Fruit fly (Drosophila melanogaster): ENCODE results near the gene Cpr64Aa.

- TF ChIP-seq CG34406 (GFP tag; optimal IDR thresholded peaks at IDR 0.05) (no peak), Hr38 (GFP tag; optimal IDR thresholded peaks at IDR 0.05) (no peak), CG6854 (GFP tag; optimal IDR thresholded peaks at IDR 0.05) (no peak), Eip75B (GFP tag; optimal IDR thresholded peaks at IDR 0.05) (no peak), Sox102F (GFP tag; optimal IDR thresholded peaks at IDR 0.05) (no peak), Ets96B (tag; optimal IDR thresholded peaks at IDR 0.05) (no peak), salr (GFP tag; optimal IDR thresholded peaks at IDR 0.05) (no peak), CG8319 (GFP tag; optimal IDR thresholded peaks at IDR 0.05) (no peak), Gug (GFP tag; IDR thresholded peaks at IDR 0.05) (no peak), topi (GFP tag; optimal IDR thresholded peaks at IDR 0.05) (no peak), CG7368 (GFP tag; optimal IDR thresholded peaks at IDR 0.05) (no peak), CG11902 (GFP tag; optimal IDR thresholded peaks at IDR 0.05) (no peak), acj6 (GFP tag; optimal IDR thresholded peaks at IDR 0.05) (no peak)
Measured at dm6 chr3L:4242428-4242827, 33.5 kb upstream of the Cpr64Aa start, which contains the start of gene pav.
